Worm (Caenorhabditis elegans): ENCODE measurements around the gene T23F2.3.
A peak's percentile ranks its signal among the peaks of the same experiment; 100 is the strongest.

The T23F2.3 gene

DNA sequence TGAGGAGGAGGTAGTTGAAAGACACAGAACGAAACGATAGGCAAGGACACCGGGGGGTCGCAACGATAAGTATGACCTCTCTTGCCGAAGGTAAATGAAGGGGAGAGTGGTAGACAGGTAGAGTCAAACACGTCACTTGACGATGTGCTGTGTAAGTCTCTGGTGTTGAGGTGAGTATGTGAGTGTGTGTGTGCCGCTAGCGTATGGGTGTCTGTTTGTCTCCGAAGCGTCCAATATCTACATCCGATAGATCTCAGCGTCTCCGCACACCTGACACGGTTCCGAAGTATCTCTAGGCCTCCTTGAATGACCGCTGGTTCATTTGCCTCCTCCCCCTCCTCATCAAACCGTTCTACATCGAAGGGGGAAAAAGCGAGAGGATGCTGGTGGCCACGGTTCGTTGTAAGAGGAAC is 37.0 kb downstream of the T23F2.3 start:
- TF ChIP-seq ZK337.2 (GFP tag; IDR thresholded peaks at IDR 0.05) (no peak), madf-9 (GFP tag; conservative IDR thresholded peaks at IDR 0.05) (0 out of 2 replicates have a peak, but pooled peaks have one; percentile 14), madf-5 (GFP tag; IDR thresholded peaks at IDR 0.05) (no peak), hlh-11 (tag; optimal IDR thresholded peaks at IDR 0.05) (peak; percentile 90), jun-1 (tag; optimal IDR thresholded peaks at IDR 0.05) (peak; percentile 22), ceh-28 (tag; optimal IDR thresholded peaks at IDR 0.05) (no peak), nhr-77 (tag; optimal IDR thresholded peaks at IDR 0.05) (peak; percentile 58), mes-2 (tag; optimal IDR thresholded peaks at IDR 0.05; ENCODE audit: poor library complexity, severe bottlenecking) (peak; percentile 48), dmd-6 (GFP tag; IDR thresholded peaks at IDR 0.05) (peak; percentile 74), duxl-1 (tag; optimal IDR thresholded peaks at IDR 0.05; ENCODE audit: poor library complexity) (peak; percentile 3), nhr-25 (tag; optimal IDR thresholded peaks at IDR 0.05; ENCODE audit: borderline replicate concordance, insufficient read depth) (peak; percentile 95), pha-4 (GFP tag; IDR thresholded peaks at IDR 0.05) (no peak), pha-4 (tag; optimal IDR thresholded peaks at IDR 0.05) (peak; percentile 45), rbr-2 (tag; optimal IDR thresholded peaks at IDR 0.05) (peak; percentile 58), dve-1 (tag; optimal IDR thresholded peaks at IDR 0.05; ENCODE audit: insufficient read depth) (peak; percentile 70), F49E8.2 (tag; optimal IDR thresholded peaks at IDR 0.05; ENCODE audit: borderline replicate concordance) (no peak), unc-62 (GFP tag; optimal IDR thresholded peaks at IDR 0.05 in 1 of 2) (peak in 1 of 2 experiments; percentile 99), unc-62 (tag; optimal IDR thresholded peaks at IDR 0.05) (no peak), R02D3.7 (tag; optimal IDR thresholded peaks at IDR 0.05) (no peak), dmd-8 (GFP tag; IDR thresholded peaks at IDR 0.05) (no peak), nhr-11 (tag; optimal IDR thresholded peaks at IDR 0.05) (peak; percentile 59), mep-1 (tag; optimal IDR thresholded peaks at IDR 0.05) (peak; percentile 83), mxl-2 (GFP tag; conservative IDR thresholded peaks at IDR 0.05) (no peak), nhr-28 (tag; optimal IDR thresholded peaks at IDR 0.05) (peak; percentile 91), php-3 (GFP tag; IDR thresholded peaks at IDR 0.05) (no peak), unc-39 (tag; optimal IDR thresholded peaks at IDR 0.05) (no peak), fos-1 (tag; optimal IDR thresholded peaks at IDR 0.05) (no peak), pqm-1 (tag; optimal IDR thresholded peaks at IDR 0.05) (peak; percentile 71), set-16 (GFP tag; IDR thresholded peaks at IDR 0.05) (peak; percentile 38; the same call in 1 of the 2 replicates), tra-1 (GFP tag; IDR thresholded peaks at IDR 0.05) (peak; percentile 72; the same call in 1 of the 2 replicates), lin-39 (tag; optimal IDR thresholded peaks at IDR 0.05) (no peak), lin-1 (GFP tag; IDR thresholded peaks at IDR 0.05) (0 out of 2 replicates have a peak, but pooled peaks have one; percentile 60), nhr-6 (tag; optimal IDR thresholded peaks at IDR 0.05) (peak; percentile 66), lin-13 (GFP tag; optimal IDR thresholded peaks at IDR 0.05) (peak; percentile 0), Y48G9A.11 (GFP tag; IDR thresholded peaks at IDR 0.05) (no peak), hlh-30 (tag; optimal IDR thresholded peaks at IDR 0.05; ENCODE audit: insufficient read depth) (peak; percentile 91), fkh-10 (GFP tag; optimal IDR thresholded peaks at IDR 0.05) (no peak), hmg-1.1 (GFP tag; IDR thresholded peaks at IDR 0.05) (peak; percentile 69), nhr-41 (GFP tag; IDR thresholded peaks at IDR 0.05) (peak; percentile 95), mxl-3 (GFP tag; optimal IDR thresholded peaks at IDR 0.05) (peak; percentile 86), daf-16 (GFP tag; optimal IDR thresholded peaks at IDR 0.05) (no peak), daf-16 (tag; optimal IDR thresholded peaks at IDR 0.05) (peak; percentile 34), skn-1 (tag; optimal IDR thresholded peaks at IDR 0.05) (no peak), lsy-2 (tag; optimal IDR thresholded peaks at IDR 0.05) (peak; percentile 34 to 44), mdt-29 (GFP tag; IDR thresholded peaks at IDR 0.05) (no peak), gei-8 (GFP tag; optimal IDR thresholded peaks at IDR 0.05) (no peak), attf-4 (tag; optimal IDR thresholded peaks at IDR 0.05) (peak; percentile 36), T20F7.1 (GFP tag; optimal IDR thresholded peaks at IDR 0.05) (no peak), nhr-48 (tag; optimal IDR thresholded peaks at IDR 0.05) (peak; percentile 16), T26A8.4 (GFP tag; IDR thresholded peaks at IDR 0.05) (0 out of 2 replicates have a peak, but pooled peaks have one; percentile 29), spr-1 (tag; optimal IDR thresholded peaks at IDR 0.05) (no peak)
